Fruit fly (Drosophila melanogaster): Measurements from ENCODE around the gene RluA-2.

The RluA-2 gene

dm6 chr2L:10430802-10431476 is 45.9 kb upstream of the RluA-2 start, which contains the start of the genes Bug22 and TfIIB (continued):
- TF ChIP-seq zen2 (GFP tag; IDR thresholded peaks at IDR 0.05; ENCODE audit: partially characterized antibody) (no peak), da (GFP tag; optimal IDR thresholded peaks at IDR 0.05) (no peak), Rfx (GFP tag; IDR thresholded peaks at IDR 0.05) (peak; percentile 91), lola (GFP tag; optimal IDR thresholded peaks at IDR 0.05) (peak in 1 of 3 experiments; percentile 54), sna (GFP tag; IDR thresholded peaks at IDR 0.05; ENCODE audit: partially characterized antibody) (no peak), Hr51 (GFP tag; optimal IDR thresholded peaks at IDR 0.05) (peak; percentile 75 to 76), klu (GFP tag; IDR thresholded peaks at IDR 0.05) (no peak), CG30431 (GFP tag; optimal IDR thresholded peaks at IDR 0.05) (no peak), CG4328 (GFP tag; optimal IDR thresholded peaks at IDR 0.05) (peak; percentile 44), danr (GFP tag; IDR thresholded peaks at IDR 0.05) (no peak), CG17829 (tag; optimal IDR thresholded peaks at IDR 0.05) (peak; percentile 80), pfk (GFP tag; optimal IDR thresholded peaks at IDR 0.05) (peak; percentile 93), shn (GFP tag; optimal IDR thresholded peaks at IDR 0.05) (peak; percentile 71), CG9932 (GFP tag; IDR thresholded peaks at IDR 0.05) (peak; percentile 80), peb (GFP tag; IDR thresholded peaks at IDR 0.05) (no peak), ab (GFP tag; optimal IDR thresholded peaks at IDR 0.05) (no peak), bbx (GFP tag; IDR thresholded peaks at IDR 0.05; ENCODE audit: partially characterized antibody) (0 out of 2 replicates have a peak, but pooled peaks have one; percentile 15), CG15601 (tag; optimal IDR thresholded peaks at IDR 0.05) (peak; percentile 61), B-H1 (GFP tag; IDR thresholded peaks at IDR 0.05) (peak; percentile 43; the same call in 1 of the 3 replicates), bigmax (GFP tag; optimal IDR thresholded peaks at IDR 0.05) (no peak), CG7928 (GFP tag; optimal IDR thresholded peaks at IDR 0.05) (no peak), CG17912 (GFP tag; optimal IDR thresholded peaks at IDR 0.05) (peak; percentile 32), CG1647 (GFP tag; optimal IDR thresholded peaks at IDR 0.05) (peak; percentile 47), sim (GFP tag; IDR thresholded peaks at IDR 0.05) (no peak), CG6254 (GFP tag; optimal IDR thresholded peaks at IDR 0.05) (no peak), MBD-R2 (GFP tag; IDR thresholded peaks at IDR 0.05) (peak; percentile 89), Sin3A (optimal IDR thresholded peaks at IDR 0.05) (peak; percentile 9), CG4282 (GFP tag; optimal IDR thresholded peaks at IDR 0.05) (peak; percentile 26), Hmx (GFP tag; optimal IDR thresholded peaks at IDR 0.05) (peak; percentile 26), amos (GFP tag; IDR thresholded peaks at IDR 0.05; ENCODE audit: partially characterized antibody) (no peak), GATAe (GFP tag; conservative IDR thresholded peaks at IDR 0.05) (no peak), CG1792 (GFP tag; optimal IDR thresholded peaks at IDR 0.05) (peak; percentile 50), hb (GFP tag; IDR thresholded peaks at IDR 0.05; ENCODE audit: partially characterized antibody) (no peak), CG11093 (GFP tag; IDR thresholded peaks at IDR 0.05) (peak; percentile 29; the same call in 1 of the 3 replicates), dan (GFP tag; IDR thresholded peaks at IDR 0.05) (no peak), unc-4 (GFP tag; IDR thresholded peaks at IDR 0.05; ENCODE audit: partially characterized antibody) (no peak; the same call in 1 of the 2 replicates), CG17568 (GFP tag; optimal IDR thresholded peaks at IDR 0.05) (no peak), ken (GFP tag; IDR thresholded peaks at IDR 0.05) (peak; percentile 70; the same call in 2 of the 3 replicates), HLHmδ (GFP tag; optimal IDR thresholded peaks at IDR 0.05) (peak; percentile 30), CG13424 (tag; optimal IDR thresholded peaks at IDR 0.05) (peak; percentile 74), Scr (GFP tag; IDR thresholded peaks at IDR 0.05; ENCODE audit: partially characterized antibody) (no peak), CoRest (tag; optimal IDR thresholded peaks at IDR 0.05) (peak; percentile 76), Doc3 (GFP tag; IDR thresholded peaks at IDR 0.05; ENCODE audit: partially characterized antibody) (no peak), HHEX (GFP tag; optimal IDR thresholded peaks at IDR 0.05) (peak; percentile 48), kay (GFP tag; optimal IDR thresholded peaks at IDR 0.05) (peak; percentile 36), Sry-β (GFP tag; optimal IDR thresholded peaks at IDR 0.05) (peak; percentile 8), Max (GFP tag; optimal IDR thresholded peaks at IDR 0.05) (peak; percentile 85), CG4424 (GFP tag; optimal IDR thresholded peaks at IDR 0.05) (peak; percentile 75), fu2 (GFP tag; optimal IDR thresholded peaks at IDR 0.05) (peak; percentile 34)
